Fruit fly (Drosophila melanogaster): ENCODE results near the gene GATAe.

The GATAe gene

dm6 chr3R:15965169-15965568 lies 43.7 kb upstream of the GATAe start, which contains the start of the genes CG32856 and Rbf2 (continued):
- TF ChIP-seq CG2678 (tag; optimal IDR thresholded peaks at IDR 0.05) (no peak), CG10267 (tag; optimal IDR thresholded peaks at IDR 0.05) (peak; percentile 60), E2f2 (GFP tag; IDR thresholded peaks at IDR 0.05) (peak; percentile 91), repo (GFP tag; optimal IDR thresholded peaks at IDR 0.05) (no peak), Dll (GFP tag; IDR thresholded peaks at IDR 0.05; ENCODE audit: partially characterized antibody) (peak; percentile 78), Dip2 (GFP tag; IDR thresholded peaks at IDR 0.05) (no peak), CG1603 (tag; optimal IDR thresholded peaks at IDR 0.05) (peak; percentile 87), prd (optimal IDR thresholded peaks at IDR 0.05) (no peak), prd (GFP tag; IDR thresholded peaks at IDR 0.05) (no peak; the same call in 1 of the 3 replicates), CG12104 (GFP tag; optimal IDR thresholded peaks at IDR 0.05) (no peak), CG12744 (GFP tag; optimal IDR thresholded peaks at IDR 0.05) (peak; percentile 78), crol (GFP tag; IDR thresholded peaks at IDR 0.05) (no peak), CG10147 (GFP tag; optimal IDR thresholded peaks at IDR 0.05) (no peak), Dp (GFP tag; optimal IDR thresholded peaks at IDR 0.05) (peak; percentile 84), Doc2 (GFP tag; IDR thresholded peaks at IDR 0.05) (no peak), cad (GFP tag; optimal IDR thresholded peaks at IDR 0.05) (no peak), hkb (optimal IDR thresholded peaks at IDR 0.05) (no peak), hkb (GFP tag; IDR thresholded peaks at IDR 0.05) (peak; percentile 73), CG4360 (GFP tag; IDR thresholded peaks at IDR 0.05) (no peak), CG12769 (tag; optimal IDR thresholded peaks at IDR 0.05) (no peak), hth (optimal IDR thresholded peaks at IDR 0.05) (no peak), Sry-β (GFP tag; optimal IDR thresholded peaks at IDR 0.05) (no peak), en (GFP tag; optimal IDR thresholded peaks at IDR 0.05) (peak; percentile 48), dan (GFP tag; IDR thresholded peaks at IDR 0.05) (no peak), trem (tag; optimal IDR thresholded peaks at IDR 0.05) (peak; percentile 38), lilli (GFP tag; optimal IDR thresholded peaks at IDR 0.05) (peak; percentile 88), GATAe (GFP tag; conservative IDR thresholded peaks at IDR 0.05) (no peak), Scr (GFP tag; IDR thresholded peaks at IDR 0.05; ENCODE audit: partially characterized antibody) (peak; percentile 78), ash1 (GFP tag; optimal IDR thresholded peaks at IDR 0.05) (no peak), CG1832 (GFP tag; optimal IDR thresholded peaks at IDR 0.05) (no peak), Stat92E (GFP tag; optimal IDR thresholded peaks at IDR 0.05) (peak in 1 of 3 experiments; percentile 0), zfh1 (GFP tag; IDR thresholded peaks at IDR 0.05) (no peak), peb (GFP tag; IDR thresholded peaks at IDR 0.05) (no peak), hbn (GFP tag; IDR thresholded peaks at IDR 0.05; ENCODE audit: partially characterized antibody) (peak; percentile 47; the same call in 1 of the 2 replicates), CG13287 (GFP tag; IDR thresholded peaks at IDR 0.05; ENCODE audit: partially characterized antibody) (peak; percentile 84), Gug (GFP tag; IDR thresholded peaks at IDR 0.05) (no peak), CG8924 (tag; optimal IDR thresholded peaks at IDR 0.05) (peak; percentile 79), ATbp (GFP tag; optimal IDR thresholded peaks at IDR 0.05) (peak; percentile 52), her (GFP tag; optimal IDR thresholded peaks at IDR 0.05) (peak; percentile 73), otp (GFP tag; IDR thresholded peaks at IDR 0.05) (no peak; the same call in 2 of the 3 replicates), gfzf (GFP tag; optimal IDR thresholded peaks at IDR 0.05) (peak; percentile 28), CG3065 (GFP tag; optimal IDR thresholded peaks at IDR 0.05) (peak; percentile 34), CG2116 (GFP tag; optimal IDR thresholded peaks at IDR 0.05) (peak; percentile 99), CG2875 (GFP tag; optimal IDR thresholded peaks at IDR 0.05) (peak; percentile 3), stwl (tag; optimal IDR thresholded peaks at IDR 0.05) (peak; percentile 82), CG13775 (GFP tag; optimal IDR thresholded peaks at IDR 0.05) (peak; percentile 75), Spps (tag; optimal IDR thresholded peaks at IDR 0.05) (no peak), emc (GFP tag; optimal IDR thresholded peaks at IDR 0.05) (peak; percentile 16), ap (GFP tag; IDR thresholded peaks at IDR 0.05) (peak; percentile 72), B-H2 (GFP tag; optimal IDR thresholded peaks at IDR 0.05) (peak; percentile 90), CG11093 (GFP tag; IDR thresholded peaks at IDR 0.05) (no peak), CG4424 (GFP tag; optimal IDR thresholded peaks at IDR 0.05) (peak; percentile 63)

Data from whole organism, embryonic.